Fruit fly (Drosophila melanogaster) whole organism, adult: ENCODE measurements around the gene CG34248.

Experiments used
- CG11617 ChIP-seq: fragments of 200-800 bp; sonication (Bioruptor generic); optimal IDR thresholded peaks from 2 replicates; lab custom pipeline; 2017; ENCODE audit warnings: mild to moderate bottlenecking, missing biosample characterization, missing genetic modification reagents, missing genetic modification characterization
- CG5204 ChIP-seq: fragments of 200-800 bp; sonication (Bioruptor generic); optimal IDR thresholded peaks from 2 replicates; lab custom pipeline; 2016; ENCODE audit warnings: missing biosample characterization, missing genetic modification characterization
- CG7101 ChIP-seq: fragments of 200-800 bp; sonication (Bioruptor generic); optimal IDR thresholded peaks from 2 replicates; lab custom pipeline; 2018; ENCODE audit warnings: missing biosample characterization, mild to moderate bottlenecking, missing genetic modification characterization, moderate library complexity
- bab1 ChIP-seq: fragments of 200-800 bp; sonication (Bioruptor generic); optimal IDR thresholded peaks from 3 replicates; lab custom pipeline; 2019; ENCODE audit warnings: missing biosample characterization, mild to moderate bottlenecking, missing genetic modification characterization, moderate library complexity
- cnc ChIP-seq, 2 experiments: fragments of >200 bp; optimal IDR thresholded peaks; 2 replicates each; lab custom pipeline; 2017

- TF ChIP-seq bab1 (GFP tag; lab: Kevin White, UChicago), result no peak
- no peak for TF ChIP-seq CG7101 (tag; lab: Kevin White, UChicago)
- TF ChIP-seq cnc (optimal IDR thresholded peaks at IDR 0.05; lab: Kevin White, UChicago), result no peak
- no peak for TF ChIP-seq CG5204
- TF ChIP-seq CG11617 (GFP tag; lab: Kevin White, UChicago), result no peak
These were observed 17.6 kb upstream of the CG34248 start, which contains the start of gene CG13046 for dm6 chr3L:16288322-16288721.
